Fruit fly (Drosophila melanogaster) whole organism, prepupa: ENCODE measurements around the gene Spn85F.

ENCODE experiments used
- Blimp-1 ChIP-seq: fragments of 200-800 bp; sonication (Bioruptor generic); optimal IDR thresholded peaks from 3 replicates; lab custom pipeline; 2017; ENCODE audit warnings: missing biosample characterization, missing genetic modification characterization, mild to moderate bottlenecking, moderate library complexity, missing genetic modification reagents
- CG10669 ChIP-seq: fragments of 200-800 bp; sonication (Bioruptor generic); optimal IDR thresholded peaks from 3 replicates; lab custom pipeline; 2018; ENCODE audit warnings: missing biosample characterization, mild to moderate bottlenecking, missing genetic modification characterization, moderate library complexity
- CG11294 ChIP-seq: fragments of 200-800 bp; sonication (Bioruptor generic); IDR thresholded peaks from 2 replicates; pipeline ENCODE4 v1.3.6; 2022; ENCODE audit warnings: missing biosample characterization, missing genetic modification characterization
- CG15336 ChIP-seq: fragments of 200-800 bp; sonication (Bioruptor generic); IDR thresholded peaks from 2 replicates; pipeline ENCODE4 v1.3.6; 2022; ENCODE audit warnings: missing biosample characterization, missing genetic modification characterization
- CG31627 ChIP-seq: fragments of 200-800 bp; sonication (Bioruptor generic); optimal IDR thresholded peaks from 3 replicates; lab custom pipeline; 2016; ENCODE audit warnings: missing biosample characterization, missing genetic modification characterization
- CG32006 ChIP-seq: fragments of 200-800 bp; sonication (Bioruptor generic); optimal IDR thresholded peaks from 3 replicates; lab custom pipeline; 2017; ENCODE audit warnings: missing biosample characterization, mild to moderate bottlenecking, missing genetic modification characterization
- CG34406 ChIP-seq: fragments of 200-800 bp; sonication (Bioruptor generic); optimal IDR thresholded peaks from 3 replicates; lab custom pipeline; 2016; ENCODE audit warnings: missing biosample characterization, missing genetic modification characterization
- CG3919 ChIP-seq: fragments of 200-800 bp; sonication (Bioruptor generic); optimal IDR thresholded peaks from 3 replicates; lab custom pipeline; 2016; ENCODE audit warnings: missing biosample characterization, missing genetic modification characterization
- CG6163 ChIP-seq: fragments of 200-800 bp; sonication (Bioruptor generic); IDR thresholded peaks from 3 replicates; pipeline ENCODE4 v1.3.6; 2022; ENCODE audit warnings: missing biosample characterization, missing genetic modification characterization
- CG6276 ChIP-seq: fragments of 200-800 bp; sonication (Bioruptor generic); optimal IDR thresholded peaks from 2 replicates; lab custom pipeline; 2017; ENCODE audit warnings: missing biosample characterization, mild to moderate bottlenecking, missing genetic modification characterization
- CG6808 ChIP-seq: fragments of 200-800 bp; sonication (Bioruptor generic); optimal IDR thresholded peaks from 3 replicates; lab custom pipeline; 2017; ENCODE audit warnings: missing biosample characterization, missing genetic modification characterization, mild to moderate bottlenecking, moderate library complexity, missing genetic modification reagents
- CG6854 ChIP-seq: fragments of 200-800 bp; sonication (Bioruptor generic); optimal IDR thresholded peaks from 2 replicates; lab custom pipeline; 2017; ENCODE audit warnings: missing biosample characterization, mild to moderate bottlenecking, missing genetic modification characterization
- CG7368 ChIP-seq: fragments of 200-800 bp; sonication (Bioruptor generic); optimal IDR thresholded peaks from 3 replicates; lab custom pipeline; 2016; ENCODE audit warnings: missing biosample characterization, missing genetic modification characterization
- CG8119 ChIP-seq: fragments of 200-800 bp; sonication (Bioruptor generic); IDR thresholded peaks from 3 replicates; pipeline ENCODE4 v1.3.6; 2022; ENCODE audit warnings: missing biosample characterization, missing genetic modification characterization
- CG8319 ChIP-seq: fragments of 200-800 bp; sonication (Bioruptor generic); optimal IDR thresholded peaks from 3 replicates; lab custom pipeline; 2016; ENCODE audit warnings: missing biosample characterization, missing genetic modification characterization
- CG8632 ChIP-seq: fragments of 200-800 bp; sonication (Bioruptor generic); optimal IDR thresholded peaks from 3 replicates; lab custom pipeline; 2016; ENCODE audit warnings: missing biosample characterization, missing genetic modification characterization
- Eip75B ChIP-seq: fragments of 200-800 bp; sonication (Bioruptor generic); optimal IDR thresholded peaks from 3 replicates; lab custom pipeline; 2016; ENCODE audit warnings: missing biosample characterization, missing genetic modification characterization
- Eip78C ChIP-seq: fragments of 200-800 bp; sonication (Bioruptor generic); peaks from one replicate; lab custom pipeline; 2016; ENCODE audit warnings: missing biosample characterization, missing genetic modification characterization
- Ets96B ChIP-seq: fragments of 200-800 bp; optimal IDR thresholded peaks from 2 replicates; lab custom pipeline; 2019; ENCODE audit warnings: missing biosample characterization, mild to moderate bottlenecking, missing genetic modification characterization, moderate library complexity
- Hr38 ChIP-seq: sonication (Bioruptor generic); optimal IDR thresholded peaks from 2 replicates; lab custom pipeline; 2016; ENCODE audit warnings: missing biosample characterization, missing genetic modification characterization
- Hr39 ChIP-seq: fragments of 200-800 bp; sonication (Bioruptor generic); optimal IDR thresholded peaks from 2 replicates; lab custom pipeline; 2016; ENCODE audit warnings: missing biosample characterization, missing genetic modification characterization
- Lpt ChIP-seq: fragments of 200-800 bp; sonication (Bioruptor generic); optimal IDR thresholded peaks from 3 replicates; lab custom pipeline; 2016; ENCODE audit warnings: missing biosample characterization, missing genetic modification characterization
- Met ChIP-seq: fragments of 200-800 bp; sonication (Bioruptor generic); optimal IDR thresholded peaks from 3 replicates; lab custom pipeline; 2016; ENCODE audit warnings: missing biosample characterization, missing genetic modification characterization
- Smox ChIP-seq: fragments of 200-800 bp; sonication (Bioruptor generic); optimal IDR thresholded peaks from 3 replicates; lab custom pipeline; 2016; ENCODE audit warnings: missing biosample characterization, missing genetic modification characterization
- Sox14 ChIP-seq: fragments of 200-800 bp; sonication (Bioruptor generic); optimal IDR thresholded peaks from 3 replicates; lab custom pipeline; 2016; ENCODE audit warnings: missing biosample characterization, missing genetic modification characterization
- achi ChIP-seq: fragments of 200-800 bp; sonication (Bioruptor generic); optimal IDR thresholded peaks from 3 replicates; lab custom pipeline; 2016; ENCODE audit warnings: missing biosample characterization, missing genetic modification characterization
- acj6 ChIP-seq: fragments of 200-800 bp; sonication (Bioruptor generic); optimal IDR thresholded peaks from 3 replicates; lab custom pipeline; 2016; ENCODE audit warnings: missing biosample characterization, missing genetic modification characterization
- cyc ChIP-seq: fragments of 200-800 bp; sonication (Bioruptor generic); optimal IDR thresholded peaks from 3 replicates; lab custom pipeline; 2016; ENCODE audit warnings: missing biosample characterization, missing genetic modification characterization
- dsx ChIP-seq: fragments of 200-800 bp; optimal IDR thresholded peaks from 3 replicates; lab custom pipeline; 2019; ENCODE audit warnings: missing biosample characterization, mild to moderate bottlenecking, missing genetic modification characterization, moderate library complexity; ENCODE audit not compliant: poor library complexity, severe bottlenecking
- eg ChIP-seq: fragments of 200-800 bp; sonication (Bioruptor generic); IDR thresholded peaks from 3 replicates; pipeline ENCODE4 v1.3.6; 2022; ENCODE audit warnings: missing biosample characterization, missing genetic modification characterization
- fd59A ChIP-seq: fragments of 200-800 bp; sonication (Bioruptor generic); optimal IDR thresholded peaks from 2 replicates; lab custom pipeline; 2017; ENCODE audit warnings: missing biosample characterization, mild to moderate bottlenecking, missing genetic modification characterization, missing genetic modification reagents
- fd85E ChIP-seq: fragments of 200-800 bp; sonication (Bioruptor generic); optimal IDR thresholded peaks from 3 replicates; lab custom pipeline; 2016; ENCODE audit warnings: missing biosample characterization, missing genetic modification characterization
- fkh ChIP-seq: fragments of 200-800 bp; sonication (Bioruptor generic); optimal IDR thresholded peaks from 3 replicates; lab custom pipeline; 2017; ENCODE audit warnings: missing biosample characterization, mild to moderate bottlenecking, missing genetic modification characterization, moderate library complexity
- net ChIP-seq: fragments of 200-800 bp; sonication (Bioruptor generic); optimal IDR thresholded peaks from 3 replicates; lab custom pipeline; 2016; ENCODE audit warnings: missing biosample characterization, missing genetic modification characterization
- pdm3 ChIP-seq: fragments of 200-800 bp; sonication (Bioruptor generic); optimal IDR thresholded peaks from 3 replicates; lab custom pipeline; 2016; ENCODE audit warnings: missing biosample characterization, missing genetic modification characterization
- salr ChIP-seq, 2 experiments: fragments of 200-800 bp; sonication (Bioruptor generic); optimal IDR thresholded peaks; 3 replicates each; lab custom pipeline; 2016 to 2018; ENCODE audit warnings: missing biosample characterization in 2 of 2, missing genetic modification characterization in 2 of 2, mild to moderate bottlenecking in 1 of 2
- spab ChIP-seq: fragments of 200-800 bp; sonication (Bioruptor generic); optimal IDR thresholded peaks from 2 replicates; lab custom pipeline; 2017; ENCODE audit warnings: missing biosample characterization, mild to moderate bottlenecking, missing genetic modification characterization, missing genetic modification reagents
- ss ChIP-seq, 2 experiments: fragments of 200-800 bp; sonication (Bioruptor generic); optimal IDR thresholded peaks; 2 replicates in 1 of 2; 3 replicates in 1 of 2; lab custom pipeline; 2017 to 2018; ENCODE audit warnings: mild to moderate bottlenecking in 2 of 2, missing biosample characterization in 2 of 2, missing genetic modification characterization in 2 of 2, moderate library complexity in 1 of 2
- svp ChIP-seq: fragments of 200-800 bp; sonication (Bioruptor generic); peaks from one replicate; lab custom pipeline; 2016; ENCODE audit warnings: missing biosample characterization, missing genetic modification characterization
- topi ChIP-seq: fragments of 200-800 bp; sonication (Bioruptor generic); optimal IDR thresholded peaks from 3 replicates; lab custom pipeline; 2016; ENCODE audit warnings: missing biosample characterization, missing genetic modification characterization
- vri ChIP-seq: fragments of 200-800 bp; sonication (Bioruptor generic); optimal IDR thresholded peaks from 3 replicates; lab custom pipeline; 2016; ENCODE audit warnings: missing biosample characterization, mild to moderate bottlenecking, missing genetic modification characterization

The Spn85F gene

DNA sequence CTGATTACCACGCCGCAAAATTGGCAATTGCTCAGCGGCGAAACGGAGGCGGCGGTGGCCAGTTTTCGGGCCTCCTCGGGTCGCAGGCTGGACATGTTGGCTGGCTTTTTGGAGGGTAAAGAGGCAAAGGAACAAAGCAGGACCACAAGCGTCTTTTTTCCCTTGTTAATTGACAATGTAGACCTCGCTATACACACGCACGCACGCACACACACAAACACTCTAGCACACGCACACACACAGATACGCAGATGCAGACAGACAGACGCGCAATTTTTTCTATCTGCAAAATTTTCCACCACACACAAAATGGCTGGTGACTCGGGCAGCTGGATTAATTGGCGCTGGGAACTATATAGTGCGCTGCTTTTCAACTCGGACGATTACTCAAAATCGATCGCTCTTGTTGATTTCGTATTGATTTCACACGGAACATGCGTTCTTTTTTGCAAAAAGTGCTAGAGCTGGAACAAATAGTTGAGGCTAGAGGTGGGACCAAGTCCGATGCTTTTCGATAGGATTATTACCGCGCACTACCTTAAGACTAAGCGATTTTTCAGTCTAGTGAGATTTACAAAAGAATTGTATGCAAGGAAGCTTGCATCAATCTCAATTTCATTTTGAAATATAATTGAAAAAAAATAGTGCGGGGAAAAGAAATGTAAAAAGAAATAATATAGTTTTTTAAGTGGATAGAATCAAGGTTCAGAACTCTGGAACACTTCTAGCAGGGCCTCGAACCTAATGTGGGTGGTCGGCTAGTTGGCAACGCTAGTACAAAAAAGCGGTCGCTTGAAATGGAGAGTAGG is 11.2 kb upstream of the Spn85F start, which contains the start of gene Art4 (continued):
- TF ChIP-seq CG8632 (GFP tag; lab: Kevin White, UChicago), result no peak
- no peak for TF ChIP-seq Eip78C
- no peak for TF ChIP-seq net (GFP tag; lab: Kevin White, UChicago)
- peak; percentile 18 for TF ChIP-seq vri (GFP tag; lab: Kevin White, UChicago)
- TF ChIP-seq Lpt (GFP tag; lab: Kevin White, UChicago), result no peak
- peak; percentile 24 for TF ChIP-seq CG6808 (GFP tag; lab: Kevin White, UChicago)
- no peak for TF ChIP-seq CG11294 (GFP tag; lab: Robert Waterston, UW)
- TF ChIP-seq CG6854 (GFP tag; lab: Kevin White, UChicago), result no peak
- TF ChIP-seq fd59A (GFP tag; lab: Kevin White, UChicago), result no peak
- no peak for TF ChIP-seq spab (GFP tag; lab: Kevin White, UChicago)
- peak; percentile 33 for TF ChIP-seq Smox (GFP tag; lab: Kevin White, UChicago)
- no peak for TF ChIP-seq CG32006 (GFP tag; lab: Kevin White, UChicago)
- TF ChIP-seq Sox14 (GFP tag; lab: Kevin White, UChicago), result peak; percentile 26
- no peak for TF ChIP-seq CG8319 (GFP tag; lab: Kevin White, UChicago)
- no peak for TF ChIP-seq CG10669 (GFP tag; lab: Kevin White, UChicago)
- TF ChIP-seq acj6 (GFP tag; lab: Kevin White, UChicago), result peak; percentile 20
- TF ChIP-seq salr (GFP tag; optimal IDR thresholded peaks at IDR 0.05; lab: Kevin White, UChicago), result no peak
- no peak for TF ChIP-seq cyc (GFP tag; lab: Kevin White, UChicago)
- no peak for TF ChIP-seq CG7368 (GFP tag; lab: Kevin White, UChicago)
- no peak for TF ChIP-seq CG15336 (GFP tag; lab: Robert Waterston, UW)
- peak; percentile 28 for TF ChIP-seq CG31627
- TF ChIP-seq Eip75B, result no peak
- TF ChIP-seq Hr38 (GFP tag; lab: Kevin White, UChicago), result no peak
- TF ChIP-seq svp (GFP tag; lab: Kevin White, UChicago), result no peak
- peak; percentile 46 for TF ChIP-seq fkh (GFP tag; lab: Kevin White, UChicago)
- peak; percentile 72 for TF ChIP-seq Blimp-1
- peak; percentile 14 for TF ChIP-seq Hr39
- TF ChIP-seq pdm3 (GFP tag; lab: Kevin White, UChicago), result no peak
- peak; percentile 12 for TF ChIP-seq Met

DNA sequence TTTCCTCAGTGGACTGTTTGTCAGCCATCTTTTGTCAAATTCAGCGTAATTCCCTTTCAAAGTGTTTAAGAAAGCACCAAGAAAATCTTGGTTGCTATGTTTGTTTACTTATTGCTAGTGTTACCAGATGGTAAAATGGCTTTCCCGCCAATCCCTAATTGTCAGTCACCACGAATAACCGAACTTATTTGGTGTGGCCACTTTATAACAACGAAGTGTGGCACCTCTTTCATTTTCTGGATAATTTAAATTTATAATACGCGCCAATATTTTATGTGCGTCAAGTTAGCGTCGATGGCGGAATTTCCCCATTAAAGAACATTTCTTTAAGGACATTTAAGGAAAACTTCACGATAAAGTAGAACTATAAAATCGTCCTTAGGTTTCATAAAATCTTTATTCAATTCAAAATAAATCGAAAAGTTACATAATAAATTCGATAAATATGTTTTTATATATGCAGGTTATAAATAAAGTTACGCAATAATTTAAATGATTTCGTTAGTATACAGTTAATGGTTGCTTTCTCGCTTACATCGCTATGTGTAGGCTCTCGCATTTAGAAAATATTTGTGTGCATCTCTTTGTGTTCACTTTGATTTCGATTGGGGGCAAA is 4.3 kb downstream of the Spn85F start, which contains the start of gene CG5359:
CG5359 (minus strand) TSS at position 103 of the 616 bp plus-strand sequence.
- TF ChIP-seq CG6276 (GFP tag; lab: Kevin White, UChicago), result no peak
- peak; percentile 98 for TF ChIP-seq fkh (GFP tag; lab: Kevin White, UChicago)
- TF ChIP-seq ss (GFP tag; optimal IDR thresholded peaks at IDR 0.05; lab: Kevin White, UChicago), result no peak
- TF ChIP-seq vri (GFP tag; lab: Kevin White, UChicago), result peak; percentile 55
- no peak for TF ChIP-seq Met
- no peak for TF ChIP-seq eg (GFP tag; lab: Robert Waterston, UW)
- no peak for TF ChIP-seq topi (GFP tag; lab: Kevin White, UChicago)
- TF ChIP-seq CG10669 (GFP tag; lab: Kevin White, UChicago), result no peak
- no peak for TF ChIP-seq achi (GFP tag; lab: Kevin White, UChicago)

DNA sequence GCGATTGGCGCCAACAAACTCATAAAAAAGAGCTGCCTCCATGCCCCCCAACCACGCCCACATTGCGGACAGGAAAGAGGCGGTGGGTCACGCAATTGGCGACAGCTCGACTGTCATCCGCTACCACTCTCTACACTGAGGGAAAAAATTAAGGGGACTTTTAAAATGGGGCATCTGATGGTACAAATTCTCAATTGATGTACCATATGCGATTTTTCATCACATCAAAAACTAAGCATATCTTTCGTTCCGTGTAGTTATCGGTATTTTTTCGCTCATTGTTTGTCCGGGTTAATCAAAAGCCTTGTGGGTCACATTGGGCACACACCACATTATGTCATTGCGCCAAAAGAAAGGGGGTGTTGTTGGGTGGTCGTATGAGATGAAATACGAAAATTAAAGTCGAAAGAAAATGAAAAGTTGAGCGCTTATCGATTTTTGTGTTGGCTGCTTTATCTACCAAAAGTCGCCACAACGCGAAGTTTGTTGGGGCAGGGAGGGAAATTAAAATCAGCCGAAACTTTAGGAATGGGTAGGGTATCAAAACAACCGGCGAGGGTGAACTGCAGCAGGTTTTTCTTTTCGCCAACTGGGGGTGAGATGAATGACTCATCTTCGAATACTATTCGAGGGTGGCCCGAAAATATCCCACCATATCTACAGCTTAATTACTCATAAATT is 27.2 kb downstream of the Spn85F start:
- TF ChIP-seq Blimp-1, result no peak
- no peak for TF ChIP-seq salr (GFP tag; optimal IDR thresholded peaks at IDR 0.05; lab: Kevin White, UChicago)
- no peak for TF ChIP-seq eg (GFP tag; lab: Robert Waterston, UW)
- peak; percentile 48 for TF ChIP-seq svp (GFP tag; lab: Kevin White, UChicago)
- TF ChIP-seq vri (GFP tag; lab: Kevin White, UChicago), result peak; percentile 56
- no peak for TF ChIP-seq CG34406 (GFP tag; lab: Kevin White, UChicago)
- TF ChIP-seq Smox (GFP tag; lab: Kevin White, UChicago), result no peak
- TF ChIP-seq CG11294 (GFP tag; lab: Robert Waterston, UW), result no peak
- no peak for TF ChIP-seq Eip78C
- TF ChIP-seq fd85E, result no peak
- TF ChIP-seq Ets96B (tag; lab: Kevin White, UChicago), result no peak
- no peak for TF ChIP-seq Eip75B
- TF ChIP-seq CG32006 (GFP tag; lab: Kevin White, UChicago), result no peak
- no peak for TF ChIP-seq dsx (GFP tag; lab: Kevin White, UChicago)
- no peak for TF ChIP-seq CG8119 (GFP tag; lab: Robert Waterston, UW)
- no peak for TF ChIP-seq pdm3 (GFP tag; lab: Kevin White, UChicago)
- TF ChIP-seq CG6854 (GFP tag; lab: Kevin White, UChicago), result no peak
- no peak for TF ChIP-seq CG10669 (GFP tag; lab: Kevin White, UChicago)
- no peak for TF ChIP-seq Sox14 (GFP tag; lab: Kevin White, UChicago)
- TF ChIP-seq CG8319 (GFP tag; lab: Kevin White, UChicago), result no peak
- no peak for TF ChIP-seq CG3919 (GFP tag; lab: Kevin White, UChicago)
- TF ChIP-seq net (GFP tag; lab: Kevin White, UChicago), result no peak
- no peak for TF ChIP-seq spab (GFP tag; lab: Kevin White, UChicago)
- TF ChIP-seq CG6163 (GFP tag; lab: Robert Waterston, UW), result peak; percentile 45; the same call in 1 of the 3 replicates
